Worm (Caenorhabditis elegans) whole organism, late embryonic: ENCODE data around the gene B0416.7.

Experiments
- C08G9.2 ChIP-seq: sonication (generic microtip); optimal IDR thresholded peaks from 2 replicates; lab custom pipeline; 2016; ENCODE audit warnings: mild to moderate bottlenecking, missing genetic modification characterization, moderate library complexity, missing compliant biosample characterization
- C38D4.7 ChIP-seq: fragments of 200-800 bp; sonication (Bioruptor generic); optimal IDR thresholded peaks from 2 replicates; lab custom pipeline; 2018; ENCODE audit warnings: mild to moderate bottlenecking, missing genetic modification characterization, moderate library complexity, missing compliant biosample characterization
- F13H6.1 ChIP-seq: sonication (generic microtip); optimal IDR thresholded peaks from 2 replicates; lab custom pipeline; 2016; ENCODE audit warnings: missing genetic modification characterization, missing compliant biosample characterization
- T23F11.4 ChIP-seq: fragments of 200-800 bp; sonication (Bioruptor generic); optimal IDR thresholded peaks from 2 replicates; lab custom pipeline; 2018; ENCODE audit warnings: mild to moderate bottlenecking, missing genetic modification characterization, missing compliant biosample characterization
- Y22D7AL.16 ChIP-seq: sonication (generic microtip); optimal IDR thresholded peaks from 2 replicates; lab custom pipeline; 2016; ENCODE audit warnings: missing genetic modification characterization, missing compliant biosample characterization
- ahr-1 ChIP-seq: sonication (generic microtip); optimal IDR thresholded peaks from 2 replicates; lab custom pipeline; 2016; ENCODE audit warnings: missing genetic modification characterization, missing compliant biosample characterization
- ceh-14 ChIP-seq: sonication (generic microtip); optimal IDR thresholded peaks from 2 replicates; lab custom pipeline; 2016; ENCODE audit warnings: missing genotype, missing genetic modification characterization, missing compliant biosample characterization
- ceh-19 ChIP-seq: fragments of 200-800 bp; sonication (Bioruptor generic); optimal IDR thresholded peaks from 2 replicates; lab custom pipeline; 2018; ENCODE audit warnings: mild to moderate bottlenecking, missing genetic modification characterization, missing compliant biosample characterization
- ceh-24 ChIP-seq: sonication (generic microtip); optimal IDR thresholded peaks from 2 replicates; lab custom pipeline; 2016; ENCODE audit warnings: mild to moderate bottlenecking, missing genetic modification characterization, missing compliant biosample characterization
- ceh-34 ChIP-seq: sonication (generic microtip); optimal IDR thresholded peaks from 2 replicates; lab custom pipeline; 2016; ENCODE audit warnings: mild to moderate bottlenecking, missing genetic modification characterization, missing compliant biosample characterization
- ceh-6 ChIP-seq: fragments of 200-800 bp; sonication (Bioruptor generic); optimal IDR thresholded peaks from 2 replicates; lab custom pipeline; 2018; ENCODE audit warnings: mild to moderate bottlenecking, missing genetic modification characterization, missing compliant biosample characterization
- ceh-9 ChIP-seq: sonication (generic microtip); optimal IDR thresholded peaks from 2 replicates; lab custom pipeline; 2016; ENCODE audit warnings: mild to moderate bottlenecking, missing genetic modification characterization, inconsistent platforms, missing compliant biosample characterization
- che-1 ChIP-seq: sonication (generic microtip); optimal IDR thresholded peaks from 2 replicates; lab custom pipeline; 2016; ENCODE audit warnings: mild to moderate bottlenecking, missing genetic modification characterization, missing compliant biosample characterization
- elt-4 ChIP-seq: sonication (generic microtip); optimal IDR thresholded peaks from 2 replicates; lab custom pipeline; 2016; ENCODE audit warnings: missing genetic modification characterization, missing compliant biosample characterization
- ets-4 ChIP-seq: sonication (generic microtip); optimal IDR thresholded peaks from 2 replicates; lab custom pipeline; 2016; ENCODE audit warnings: missing genetic modification characterization, missing compliant biosample characterization
- fax-1 ChIP-seq: sonication (generic microtip); optimal IDR thresholded peaks from 2 replicates; lab custom pipeline; 2016; ENCODE audit warnings: missing genotype, missing genetic modification characterization, missing compliant biosample characterization
- fkh-10 ChIP-seq: fragments of 150-350 bp; optimal IDR thresholded peaks from 2 replicates; lab custom pipeline; 2014; ENCODE audit warnings: missing biosample characterization, missing genetic modification reagents, missing genetic modification characterization
- fkh-6 ChIP-seq: sonication (generic microtip); optimal IDR thresholded peaks from 2 replicates; lab custom pipeline; 2016; ENCODE audit warnings: missing genetic modification characterization, missing compliant biosample characterization
- gmeb-2 ChIP-seq: sonication (generic microtip); optimal IDR thresholded peaks from 2 replicates; lab custom pipeline; 2016; ENCODE audit warnings: missing genetic modification characterization, inconsistent platforms, missing compliant biosample characterization
- hlh-30 ChIP-seq: sonication (generic microtip); optimal IDR thresholded peaks from 2 replicates; lab custom pipeline; 2017; ENCODE audit warnings: antibody characterized with exemption, missing genetic modification characterization, missing compliant biosample characterization; ENCODE audit not compliant: insufficient read depth
- hlh-6 ChIP-seq: sonication (generic microtip); optimal IDR thresholded peaks from 2 replicates; lab custom pipeline; 2016; ENCODE audit warnings: missing genotype, missing genetic modification characterization, missing compliant biosample characterization
- hlh-8 ChIP-seq: sonication (generic microtip); optimal IDR thresholded peaks from 2 replicates; lab custom pipeline; 2016; ENCODE audit warnings: missing genotype, missing genetic modification characterization, missing compliant biosample characterization
- lim-6 ChIP-seq: sonication (generic microtip); optimal IDR thresholded peaks from 2 replicates; lab custom pipeline; 2016; ENCODE audit warnings: missing genetic modification characterization, missing compliant biosample characterization
- madf-2 ChIP-seq: sonication (generic microtip); optimal IDR thresholded peaks from 2 replicates; lab custom pipeline; 2017; ENCODE audit warnings: missing genetic modification characterization, missing compliant biosample characterization
- nfya-1 ChIP-seq: sonication (generic microtip); optimal IDR thresholded peaks from 2 replicates; lab custom pipeline; 2017; ENCODE audit warnings: missing genetic modification characterization, mild to moderate bottlenecking, missing compliant biosample characterization, antibody characterized with exemption, moderate library complexity
- nhr-11 ChIP-seq: fragments of 150-350 bp; optimal IDR thresholded peaks from 2 replicates; lab custom pipeline; 2014; ENCODE audit warnings: missing biosample characterization, missing genetic modification characterization
- pag-3 ChIP-seq: sonication (generic microtip); optimal IDR thresholded peaks from 2 replicates; lab custom pipeline; 2016; ENCODE audit warnings: missing compliant biosample characterization, missing genetic modification characterization, borderline replicate concordance
- pat-9 ChIP-seq: fragments of 200-800 bp; sonication (Bioruptor generic); optimal IDR thresholded peaks from 2 replicates; lab custom pipeline; 2018; ENCODE audit warnings: mild to moderate bottlenecking, missing genetic modification characterization, moderate library complexity, missing compliant biosample characterization
- pha-4 ChIP-seq: fragments of 150-350 bp; optimal IDR thresholded peaks from 2 replicates; lab custom pipeline; 2018; ENCODE audit warnings: missing biosample characterization, missing genetic modification reagents, missing genetic modification characterization
- pqm-1 ChIP-seq: sonication (generic microtip); optimal IDR thresholded peaks from 2 replicates; lab custom pipeline; 2016; ENCODE audit warnings: missing genetic modification characterization, missing compliant biosample characterization
- ref-2 ChIP-seq: sonication (generic microtip); optimal IDR thresholded peaks from 2 replicates; lab custom pipeline; 2016; ENCODE audit warnings: missing genetic modification characterization, missing compliant biosample characterization
- rnt-1 ChIP-seq: sonication (generic microtip); optimal IDR thresholded peaks from 2 replicates; lab custom pipeline; 2016; ENCODE audit warnings: missing genetic modification characterization, missing compliant biosample characterization
- sdc-2 ChIP-seq: sonication (generic microtip); optimal IDR thresholded peaks from 2 replicates; lab custom pipeline; 2016; ENCODE audit warnings: missing genotype, missing genetic modification characterization, missing compliant biosample characterization
- sox-4 ChIP-seq: sonication (generic microtip); optimal IDR thresholded peaks from 2 replicates; lab custom pipeline; 2017; ENCODE audit warnings: mild to moderate bottlenecking, missing genetic modification characterization, inconsistent platforms, missing compliant biosample characterization
- tbx-2 ChIP-seq: sonication (generic microtip); optimal IDR thresholded peaks from 2 replicates; lab custom pipeline; 2016; ENCODE audit warnings: missing genetic modification characterization, missing compliant biosample characterization
- tbx-7 ChIP-seq: sonication (generic microtip); optimal IDR thresholded peaks from 2 replicates; lab custom pipeline; 2016; ENCODE audit warnings: missing genotype, missing genetic modification characterization, missing compliant biosample characterization
- ttx-3 ChIP-seq: sonication (generic microtip); optimal IDR thresholded peaks from 2 replicates; lab custom pipeline; 2016; ENCODE audit warnings: missing genetic modification reagents, missing genetic modification characterization, missing compliant biosample characterization
- unc-42 ChIP-seq: sonication (generic microtip); optimal IDR thresholded peaks from 2 replicates; lab custom pipeline; 2016; ENCODE audit warnings: missing genotype, missing genetic modification characterization, missing compliant biosample characterization
- unc-55 ChIP-seq: sonication (generic microtip); optimal IDR thresholded peaks from 2 replicates; lab custom pipeline; 2017; ENCODE audit warnings: missing biosample characterization, missing genetic modification reagents, missing genetic modification characterization
- unc-86 ChIP-seq: sonication (generic microtip); optimal IDR thresholded peaks from 2 replicates; lab custom pipeline; 2016; ENCODE audit warnings: missing genetic modification characterization, missing compliant biosample characterization

B0416.7 gene

ce11 chrX:9314397-9314796 lies 16.7 kb upstream of the B0416.7 start, which contains the start of gene ttr-38:
Gene ttr-38 (minus strand): TSS chrX:9314497.
- no peak for TF ChIP-seq che-1 (tag; lab: Kevin White, UChicago)
- TF ChIP-seq tbx-7 (tag; lab: Kevin White, UChicago) = no peak
- no peak for TF ChIP-seq hlh-6
- TF ChIP-seq ceh-19 (GFP tag; lab: Kevin White, UChicago) = no peak
- no peak for TF ChIP-seq pqm-1
- no peak for TF ChIP-seq pat-9 (tag; lab: Kevin White, UChicago)
- TF ChIP-seq F13H6.1 (tag; lab: Kevin White, UChicago) = no peak
- TF ChIP-seq ahr-1 (tag; lab: Kevin White, UChicago) = no peak
- no peak for TF ChIP-seq fkh-6
- no peak for TF ChIP-seq elt-4 (tag; lab: Kevin White, UChicago)
- no peak for TF ChIP-seq sox-4 (tag; lab: Kevin White, UChicago)
- no peak for TF ChIP-seq ttx-3 (tag; lab: Kevin White, UChicago)
- no peak for TF ChIP-seq ceh-14
- no peak for TF ChIP-seq Y22D7AL.16
- TF ChIP-seq C08G9.2 = no peak
- no peak for TF ChIP-seq unc-55 (GFP tag; lab: Kevin White, UChicago)
- TF ChIP-seq nhr-11 = no peak

ce11 chrX:9311225-9311624 lies 13.5 kb upstream of the B0416.7 start, which contains the start of gene H29C22.1:
Gene H29C22.1 (minus strand): TSS chrX:9311325.
- no peak for TF ChIP-seq sdc-2
- TF ChIP-seq pha-4 (tag; lab: Kevin White, UChicago) = no peak
- no peak for TF ChIP-seq nfya-1
- no peak for TF ChIP-seq hlh-6
- no peak for TF ChIP-seq Y22D7AL.16
- TF ChIP-seq rnt-1 (tag; lab: Kevin White, UChicago) = no peak
- TF ChIP-seq ceh-9 (tag; lab: Kevin White, UChicago) = no peak
- no peak for TF ChIP-seq fkh-10 (GFP tag; lab: Kevin White, UChicago)
- no peak for TF ChIP-seq tbx-7 (tag; lab: Kevin White, UChicago)
- no peak for TF ChIP-seq unc-42 (tag; lab: Kevin White, UChicago)

ce11 chrX:9303422-9303821 lies 5.7 kb upstream of the B0416.7 start, which contains the start of gene tmc-2:
Gene tmc-2 (plus strand): TSS chrX:9303722.
- TF ChIP-seq ceh-24 (tag; lab: Kevin White, UChicago) = no peak
- no peak for TF ChIP-seq ref-2 (tag; lab: Kevin White, UChicago)
- TF ChIP-seq T23F11.4 = no peak
- no peak for TF ChIP-seq tbx-7 (tag; lab: Kevin White, UChicago)
- no peak for TF ChIP-seq ets-4
- no peak for TF ChIP-seq hlh-8 (tag; lab: Kevin White, UChicago)

- TF ChIP-seq pag-3 (no peak), fax-1 (tag; lab: Kevin White, UChicago) (no peak), F13H6.1 (tag; lab: Kevin White, UChicago) (no peak), hlh-30 (no peak), lim-6 (tag; lab: Kevin White, UChicago) (no peak), fkh-10 (GFP tag; lab: Kevin White, UChicago) (no peak), unc-86 (no peak), ceh-19 (GFP tag; lab: Kevin White, UChicago) (no peak), ceh-34 (no peak), hlh-8 (tag; lab: Kevin White, UChicago) (no peak), gmeb-2 (tag; lab: Kevin White, UChicago) (no peak), pqm-1 (no peak), madf-2 (tag; lab: Kevin White, UChicago) (no peak), C38D4.7 (GFP tag; lab: Kevin White, UChicago) (no peak), tbx-2 (tag; lab: Kevin White, UChicago) (no peak), pha-4 (tag; lab: Kevin White, UChicago) (no peak), ceh-6 (GFP tag; lab: Kevin White, UChicago) (no peak)
Measured at ce11 chrX:9302763-9303162, 5.0 kb upstream of the B0416.7 start.
